Worm (Caenorhabditis elegans) whole organism, L2 larva: ENCODE results near the gene C10A4.13.

ENCODE experiments used
- ama-1 ChIP-seq: fragments of 150-350 bp; optimal IDR thresholded peaks from 2 replicates; lab custom pipeline; 2018; ENCODE audit warnings: inconsistent platforms
- lin-39 ChIP-seq: fragments of 150-350 bp; optimal IDR thresholded peaks from 2 replicates; lab custom pipeline; 2014; ENCODE audit warnings: missing biosample characterization, missing genetic modification reagents, missing genetic modification characterization
- nhr-25 ChIP-seq: fragments of 150-350 bp; sonication (generic microtip); optimal IDR thresholded peaks from 3 replicates; lab custom pipeline; 2014; ENCODE audit warnings: missing biosample characterization, missing genetic modification characterization
- skn-1 ChIP-seq: sonication (generic microtip); optimal IDR thresholded peaks from 2 replicates; lab custom pipeline; 2017; ENCODE audit warnings: missing biosample characterization, missing genetic modification characterization
- snpc-4 ChIP-seq: fragments of 150-350 bp; optimal IDR thresholded peaks from 2 replicates; lab custom pipeline; 2014; ENCODE audit warnings: missing biosample characterization, missing genetic modification characterization

- TF ChIP-seq skn-1 (tag; lab: Kevin White, UChicago) (no peak), snpc-4 (tag; lab: Kevin White, UChicago) (no peak), ama-1 (lab: Kevin White, UChicago) (no peak), lin-39 (tag; lab: Kevin White, UChicago) (no peak), nhr-25 (tag; lab: Kevin White, UChicago) (peak; percentile 45)
These were observed 40.1 kb upstream of the C10A4.13 start, which contains the start of gene C01C10.2 for ce11 chrX:7437949-7438348.
